Fruit fly (Drosophila melanogaster) Kc167 (cell line): Measurements from ENCODE around the gene fmt.

Experiments used
- Myc ChIP-seq: fragments of >200 bp; optimal IDR thresholded peaks from 2 replicates; lab custom pipeline; 2017; ENCODE audit warnings: missing external identifiers
- Sin3A ChIP-seq: fragments of >200 bp; optimal IDR thresholded peaks from 2 replicates; lab custom pipeline; 2018; ENCODE audit warnings: missing external identifiers
- h ChIP-seq: fragments of >200 bp; optimal IDR thresholded peaks from 3 replicates; lab custom pipeline; 2018; ENCODE audit warnings: missing external identifiers
- insv ChIP-seq: fragments of >200 bp; optimal IDR thresholded peaks from 3 replicates; lab custom pipeline; 2018; ENCODE audit warnings: missing external identifiers
- psq ChIP-seq: fragments of >200 bp; optimal IDR thresholded peaks from 2 replicates; lab custom pipeline; 2017; ENCODE audit warnings: missing external identifiers
- ttk ChIP-seq: sonication (Bioruptor generic); optimal IDR thresholded peaks from 2 replicates; lab custom pipeline; 2017; ENCODE audit warnings: missing external identifiers

Gene fmt

DNA sequence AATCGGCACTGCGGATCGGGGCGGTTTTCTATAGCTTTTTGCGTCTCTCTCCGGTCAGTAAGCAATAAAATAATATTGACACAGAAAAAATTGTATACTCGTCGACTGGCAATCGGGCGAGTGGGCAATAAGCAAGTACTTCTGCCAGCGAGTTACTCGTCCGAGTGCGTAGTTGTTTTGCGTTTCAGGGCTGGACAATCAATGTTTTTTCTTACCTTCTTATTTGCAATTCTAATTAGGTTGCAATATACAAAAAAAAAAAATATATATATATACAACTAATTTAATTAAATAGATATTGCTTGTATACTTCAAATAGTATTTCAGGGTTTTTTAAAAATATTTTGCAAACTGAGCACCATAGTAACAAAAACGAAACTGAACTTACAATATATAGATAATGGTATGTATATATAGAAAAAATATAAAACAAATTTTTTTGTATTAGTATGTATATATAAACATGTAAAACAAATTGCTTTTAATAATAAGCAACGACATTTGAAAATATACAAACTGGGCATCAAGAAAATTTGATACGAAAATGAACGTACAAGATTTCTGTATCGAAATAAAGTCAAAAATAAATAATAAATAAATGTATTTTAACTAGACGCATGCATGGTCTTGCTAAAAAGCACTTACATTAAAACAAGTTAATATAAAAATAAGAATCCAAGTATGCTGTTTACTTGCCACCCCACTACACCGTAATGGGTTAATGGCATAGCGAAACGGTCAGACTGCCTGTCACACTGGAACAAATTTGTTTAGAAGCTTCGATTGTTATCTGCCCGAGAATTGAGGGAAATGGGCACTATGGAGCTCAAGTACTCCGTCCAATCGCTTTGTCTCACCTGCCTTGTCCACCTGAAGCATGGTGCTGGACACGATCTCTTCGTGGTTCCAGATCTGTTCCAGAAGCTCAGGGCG lies 15.6 kb upstream of the fmt start, which contains the start of the genes D19A and CG7386:
Gene D19A, minus strand, starts transcription at position 129 of the 933 bp plus-strand sequence.
Gene CG7386, plus strand, starts transcription at position 751 of the 933 bp plus-strand sequence.
- TF ChIP-seq Myc (lab: Kevin White, UChicago) = no peak

DNA sequence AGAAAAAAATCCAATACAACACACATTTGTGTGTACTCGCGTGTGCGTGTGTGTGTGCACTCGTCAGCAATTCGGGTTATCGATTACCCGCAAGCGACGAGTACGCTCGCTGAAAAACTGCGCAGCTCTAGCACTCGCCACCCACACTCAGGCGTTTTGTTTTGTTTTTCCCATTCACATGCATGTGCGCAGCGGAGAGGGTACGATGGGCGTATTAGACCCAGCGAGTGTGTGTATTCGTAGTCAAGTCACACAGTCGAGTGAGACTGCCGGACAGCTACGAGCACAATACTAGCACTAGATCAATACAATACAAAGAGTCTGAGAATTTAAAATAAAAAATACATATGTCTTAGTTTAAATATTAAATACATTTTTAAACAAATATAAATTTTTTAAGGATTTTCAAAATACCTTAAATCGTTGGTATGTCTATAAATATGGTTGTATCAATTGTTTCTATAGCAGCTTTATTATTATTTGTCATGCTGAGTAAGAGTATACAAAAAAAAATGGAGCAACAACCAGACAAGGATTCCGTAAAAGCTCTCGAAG lies 11.3 kb upstream of the fmt start, which contains the start of the genes D19B and CG43293:
Gene D19B, minus strand, starts transcription at position 37 of the 555 bp plus-strand sequence.
Gene CG43293, plus strand, starts transcription at position 306 of the 555 bp plus-strand sequence.
- TF ChIP-seq psq = no peak
- TF ChIP-seq ttk (lab: Kevin White, UChicago) = no peak
- no peak for TF ChIP-seq Myc (lab: Kevin White, UChicago)
- TF ChIP-seq Sin3A (lab: Kevin White, UChicago) = no peak
- no peak for TF ChIP-seq h (lab: Kevin White, UChicago)
- no peak for TF ChIP-seq insv

- no peak for TF ChIP-seq Myc (lab: Kevin White, UChicago)
- TF ChIP-seq ttk (lab: Kevin White, UChicago) = no peak
- no peak for TF ChIP-seq insv
- TF ChIP-seq h (lab: Kevin White, UChicago) = no peak
- no peak for TF ChIP-seq Sin3A (lab: Kevin White, UChicago)
- TF ChIP-seq psq = no peak
Observed at dm6 chr3L:6181776-6182175, 8.1 kb upstream of the fmt start, which contains the start of gene CG10274. Gene CG10274 (minus strand): TSS chr3L:6181829.

DNA sequence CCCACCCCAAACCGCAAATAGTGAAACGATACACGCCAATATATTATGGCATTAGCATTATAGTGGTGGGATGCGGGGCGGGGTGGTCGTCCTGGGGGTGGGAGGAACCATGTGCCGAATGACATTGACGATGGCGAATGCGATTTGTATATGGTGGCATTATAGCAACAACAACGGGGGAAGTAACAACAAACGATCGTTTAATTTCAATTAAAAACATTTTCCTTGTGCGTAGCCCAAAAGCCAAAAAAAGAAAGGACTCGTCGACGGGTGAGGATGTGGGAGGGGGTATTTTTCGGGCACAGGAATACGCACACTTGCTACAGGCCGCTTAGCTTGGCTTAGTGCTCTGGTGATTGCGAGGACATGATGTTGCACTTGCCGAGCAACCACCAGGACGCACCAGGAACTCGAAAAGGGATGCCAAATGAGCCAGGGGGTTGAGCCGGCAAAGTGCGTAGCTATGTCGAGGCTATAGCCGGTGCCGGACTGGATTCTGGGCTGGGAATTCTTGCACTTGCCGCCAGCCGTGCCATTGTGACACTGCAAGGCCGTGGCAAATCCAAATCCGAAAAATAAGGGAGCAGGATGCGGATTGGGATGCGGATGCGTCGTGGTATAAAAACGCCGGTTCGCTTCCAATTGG lies 11.1 kb downstream of the fmt start, which contains the start of gene Prdm13:
Gene Prdm13, plus strand, starts transcription at position 645 of the 646 bp plus-strand sequence.
- no peak for TF ChIP-seq Sin3A (lab: Kevin White, UChicago)
- no peak for TF ChIP-seq insv
- TF ChIP-seq psq = no peak
- TF ChIP-seq Myc (lab: Kevin White, UChicago) = no peak
- TF ChIP-seq ttk (lab: Kevin White, UChicago) = no peak
- TF ChIP-seq h (lab: Kevin White, UChicago) = no peak

dm6 chr3L:6161997-6162396 lies 11.7 kb downstream of the fmt start:
- no peak for TF ChIP-seq ttk (lab: Kevin White, UChicago)
- TF ChIP-seq h (lab: Kevin White, UChicago) = no peak
- TF ChIP-seq Sin3A (lab: Kevin White, UChicago) = no peak
- no peak for TF ChIP-seq psq
- TF ChIP-seq Myc (lab: Kevin White, UChicago) = no peak

dm6 chr3L:6160514-6160913 lies 13.2 kb downstream of the fmt start, which contains the start of gene Cpr65Az:
Gene Cpr65Az (plus strand): TSS chr3L:6160814.
- TF ChIP-seq h (lab: Kevin White, UChicago) (no peak), Sin3A (lab: Kevin White, UChicago) (no peak), ttk (lab: Kevin White, UChicago) (no peak), Myc (lab: Kevin White, UChicago) (no peak), psq (no peak), insv (no peak)

DNA sequence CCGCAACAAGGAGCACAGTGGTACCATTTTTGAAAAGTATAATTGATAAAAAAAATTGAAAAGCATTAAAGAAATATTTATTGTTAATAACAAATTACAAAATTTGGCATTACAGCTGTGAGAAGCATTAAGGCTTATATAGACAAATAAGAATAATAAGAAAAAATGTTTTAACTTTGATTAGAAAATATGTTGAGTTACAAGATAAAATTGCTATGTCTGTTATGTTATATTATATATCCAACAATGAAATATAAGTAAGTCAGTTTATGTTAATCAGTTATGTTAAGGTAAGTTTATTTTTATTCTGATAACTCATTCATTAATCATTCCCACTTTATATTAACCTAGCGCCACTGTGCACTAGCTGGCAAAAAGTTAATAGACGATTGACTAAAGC lies 13.8 kb downstream of the fmt start:
- TF ChIP-seq ttk (lab: Kevin White, UChicago) (no peak), h (lab: Kevin White, UChicago) (no peak), Sin3A (lab: Kevin White, UChicago) (no peak)

dm6 chr3L:6158530-6158929 lies 15.2 kb downstream of the fmt start, which contains the start of gene Cpr65Ay:
Gene Cpr65Ay (minus strand): TSS chr3L:6158630.
- no peak for TF ChIP-seq ttk (lab: Kevin White, UChicago)
- no peak for TF ChIP-seq h (lab: Kevin White, UChicago)
- no peak for TF ChIP-seq Sin3A (lab: Kevin White, UChicago)
- no peak for TF ChIP-seq Myc (lab: Kevin White, UChicago)
- TF ChIP-seq insv = no peak
- TF ChIP-seq psq = no peak

DNA sequence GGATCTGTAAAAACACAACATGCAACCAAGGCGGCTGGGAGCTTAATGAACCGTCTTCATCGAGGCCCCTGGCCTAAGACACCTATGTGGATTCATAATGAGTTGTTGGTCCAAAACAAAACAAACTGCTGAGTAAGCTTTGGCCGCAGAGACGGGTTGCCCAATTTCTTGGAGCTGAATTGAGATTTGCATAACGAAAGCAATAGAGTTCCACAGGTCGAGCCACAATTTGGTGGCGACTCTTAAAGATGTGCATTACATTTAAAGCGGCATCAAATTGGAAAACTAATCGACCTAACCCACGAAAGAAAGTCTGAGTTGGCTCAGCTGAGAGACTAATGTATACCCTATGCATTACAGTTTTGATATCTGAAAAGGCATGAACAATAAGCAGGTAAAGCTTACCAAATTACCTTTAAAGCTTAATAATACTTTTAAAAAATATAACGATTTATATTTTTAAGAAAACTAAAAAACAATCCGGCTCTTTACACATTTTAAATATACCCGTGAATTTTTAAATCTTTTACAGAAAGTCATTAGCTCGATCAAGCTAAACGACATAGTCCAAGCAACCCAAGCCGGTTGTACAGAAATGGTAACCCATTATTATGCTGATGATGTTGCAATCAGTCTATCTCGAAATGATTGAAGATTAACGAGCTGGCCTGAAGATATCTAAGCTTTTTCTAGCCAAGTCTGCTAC lies 16.2 kb downstream of the fmt start, which contains the start of gene CG13297:
Gene CG13297, minus strand, starts transcription at position 51 of the 706 bp plus-strand sequence.
- TF ChIP-seq h (lab: Kevin White, UChicago) (no peak), insv (no peak), Sin3A (lab: Kevin White, UChicago) (no peak), Myc (lab: Kevin White, UChicago) (no peak), ttk (lab: Kevin White, UChicago) (no peak), psq (no peak)

- TF ChIP-seq psq = no peak
- no peak for TF ChIP-seq h (lab: Kevin White, UChicago)
- no peak for TF ChIP-seq insv
- TF ChIP-seq Sin3A (lab: Kevin White, UChicago) = no peak
- TF ChIP-seq ttk (lab: Kevin White, UChicago) = no peak
- no peak for TF ChIP-seq Myc (lab: Kevin White, UChicago)
Observed at dm6 chr3L:6154951-6155394, 18.7 kb downstream of the fmt start.

- TF ChIP-seq psq = no peak
- TF ChIP-seq h (lab: Kevin White, UChicago) = no peak
- no peak for TF ChIP-seq ttk (lab: Kevin White, UChicago)
Observed at dm6 chr3L:6152531-6152930, 21.1 kb downstream of the fmt start, which contains the start of gene Acp65Aa. Gene Acp65Aa (minus strand): TSS chr3L:6152745.
